Worm (Caenorhabditis elegans) whole organism, L4/young adult: Measurements from ENCODE around the gene his-73.

Experiments used
- W03F9.2 ChIP-seq: fragments of 150-350 bp; optimal IDR thresholded peaks from 2 replicates; lab custom pipeline; 2014; ENCODE audit warnings: missing biosample characterization, missing genetic modification characterization
- dao-5 ChIP-seq: sonication (generic microtip); optimal IDR thresholded peaks from 2 replicates; lab custom pipeline; 2016; ENCODE audit warnings: missing genotype, missing genetic modification characterization, moderate library complexity, missing compliant biosample characterization
- him-1 ChIP-seq: sonication (generic microtip); optimal IDR thresholded peaks from 2 replicates; lab custom pipeline; 2016; ENCODE audit warnings: missing genotype, missing genetic modification reagents, missing genetic modification characterization, missing compliant biosample characterization

his-73 gene

ce11 chrII:13215792-13216191, 32.3 kb downstream of the his-73 start, which contains the start of gene F15D4.2:
F15D4.2 (plus strand) TSS chrII:13216092.
- no peak for TF ChIP-seq him-1 (tag; lab: Kevin White, UChicago)
- no peak for TF ChIP-seq W03F9.2
- no peak for TF ChIP-seq dao-5 (tag; lab: Kevin White, UChicago)

ce11 chrII:13219373-13219772, 35.9 kb downstream of the his-73 start:
- no peak for TF ChIP-seq dao-5 (tag; lab: Kevin White, UChicago)
- TF ChIP-seq him-1 (tag; lab: Kevin White, UChicago) = no peak
- TF ChIP-seq W03F9.2 = no peak

DNA sequence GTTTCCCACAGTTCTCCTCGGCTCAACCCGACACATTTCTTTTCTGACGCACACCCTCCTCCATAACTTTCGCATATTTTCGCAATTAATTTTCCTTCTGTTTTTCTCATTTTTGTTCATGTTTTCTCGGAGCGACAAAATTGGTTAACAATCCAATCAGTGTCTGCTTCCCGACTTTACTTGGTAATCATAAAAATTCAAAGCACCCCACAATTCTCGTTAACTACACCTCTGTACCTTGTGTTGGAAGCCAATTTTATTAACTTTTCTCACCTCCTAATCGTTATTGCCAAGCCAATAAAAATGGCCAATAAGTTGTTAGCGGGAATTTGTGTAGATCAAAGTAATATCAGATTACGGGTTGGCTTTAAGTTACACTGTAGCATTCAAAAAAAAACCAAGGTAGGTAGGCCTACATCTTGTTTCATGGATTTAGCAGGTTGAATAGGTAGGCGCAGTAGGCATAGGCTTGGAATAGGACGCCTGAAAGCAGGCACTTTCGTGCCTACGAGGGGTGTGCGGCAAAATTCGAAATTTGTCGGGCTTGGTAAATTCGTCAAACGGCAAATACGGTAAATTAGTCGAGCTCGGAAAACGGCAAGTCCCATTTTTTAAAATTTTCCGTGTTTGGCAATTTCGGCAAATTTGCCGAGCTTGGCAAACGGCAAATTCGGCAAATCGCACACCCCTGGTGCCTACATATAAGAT, 47.1 kb downstream of the his-73 start:
- TF ChIP-seq dao-5 (tag; lab: Kevin White, UChicago) (no peak), W03F9.2 (no peak), him-1 (tag; lab: Kevin White, UChicago) (no peak)
